Worm (Caenorhabditis elegans): ENCODE data around the gene H23L24.1.

DNA sequence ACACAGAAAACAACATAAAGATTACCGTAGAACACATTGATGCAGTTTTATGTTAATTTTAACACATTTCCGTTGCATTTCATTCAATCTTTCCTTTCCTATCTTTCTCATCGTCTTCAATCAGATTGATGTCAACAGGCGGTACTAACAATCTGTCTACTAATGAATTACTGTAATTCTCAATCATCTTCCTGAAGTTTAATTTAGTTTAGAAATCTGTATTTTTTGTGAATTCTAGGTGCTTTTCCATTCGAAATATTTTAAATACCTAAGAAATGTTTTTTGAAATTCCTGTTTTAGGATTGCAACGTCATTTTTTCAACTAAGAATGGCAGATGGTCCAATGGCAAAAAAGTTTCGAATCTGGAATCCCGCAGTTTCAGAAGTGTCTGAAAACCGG lies 5.5 kb downstream of the H23L24.1 start, which contains the start of gene F21D5.9:
- TF ChIP-seq F57C9.4 (tag; optimal IDR thresholded peaks at IDR 0.05) (no peak), tbp1 (GFP tag; optimal IDR thresholded peaks at IDR 0.05) (no peak), unc-130 (GFP tag; optimal IDR thresholded peaks at IDR 0.05) (no peak), dox-1 (GFP tag; IDR thresholded peaks at IDR 0.05) (no peak), ztf-3 (GFP tag; optimal IDR thresholded peaks at IDR 0.05) (no peak), bed-1 (GFP tag; IDR thresholded peaks at IDR 0.05) (no peak)

All from whole organism, young adult.